Worm (Caenorhabditis elegans) whole organism, L3 larva: ENCODE data around the gene Y43F8B.15.

Source experiments
- ama-1 ChIP-seq: fragments of 150-350 bp; optimal IDR thresholded peaks from 2 replicates; lab custom pipeline; 2018
- nhr-25 ChIP-seq: sonication (generic microtip); optimal IDR thresholded peaks from 2 replicates; lab custom pipeline; 2017; ENCODE audit warnings: missing biosample characterization, missing genetic modification characterization
- ztf-11 ChIP-seq: fragments of 150-350 bp; optimal IDR thresholded peaks from 2 replicates; lab custom pipeline; 2014; ENCODE audit warnings: missing biosample characterization, missing genetic modification characterization

ce11 chrV:19477302-19477701 lies 15.4 kb upstream of the Y43F8B.15 start:
- TF ChIP-seq ama-1 (lab: Kevin White, UChicago) (no peak), ztf-11 (tag; lab: Kevin White, UChicago) (no peak), nhr-25 (tag; lab: Kevin White, UChicago) (no peak)
